Fruit fly (Drosophila melanogaster): Measurements from ENCODE around the gene CG34051.

DNA sequence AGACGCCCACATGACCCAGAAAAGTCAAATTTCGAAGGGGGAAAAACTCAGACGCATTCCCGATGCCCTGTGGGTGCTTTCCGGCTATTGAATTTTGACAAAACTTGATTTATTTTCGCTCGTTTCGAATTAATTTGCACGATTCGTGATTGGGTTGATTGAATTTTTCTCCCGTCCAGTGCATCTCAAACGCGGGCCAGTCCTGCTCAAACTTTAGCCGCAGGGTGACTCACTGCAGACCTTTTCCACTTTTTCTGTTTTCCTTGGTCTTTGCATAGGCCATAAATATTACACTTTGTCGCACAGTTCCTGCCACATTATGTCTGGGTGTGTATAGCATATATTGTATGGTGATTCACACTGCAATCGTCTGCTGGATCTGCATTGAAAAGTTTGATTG is 17.7 kb downstream of the CG34051 start:
- TF ChIP-seq fd96Ca (GFP tag; IDR thresholded peaks at IDR 0.05) (0 out of 3 replicates have a peak, but pooled peaks have one; percentile 22), D1 (tag; optimal IDR thresholded peaks at IDR 0.05) (no peak), CG17806 (tag; optimal IDR thresholded peaks at IDR 0.05) (no peak), CG12605 (GFP tag; IDR thresholded peaks at IDR 0.05) (no peak), CG9948 (tag; optimal IDR thresholded peaks at IDR 0.05) (no peak), Pif1B (GFP tag; optimal IDR thresholded peaks at IDR 0.05) (no peak)

Data from whole organism, pupa.